Worm (Caenorhabditis elegans) whole organism, young adult: Measurements from ENCODE around the gene F10A3.11.

ENCODE experiments used
- D2030.7 ChIP-seq: fragments of 200-800 bp; sonication (Bioruptor generic); IDR thresholded peaks from 2 replicates; pipeline ENCODE4 v1.3.6; 2022; ENCODE audit warnings: missing genetic modification reagents, missing genetic modification characterization, missing compliant biosample characterization
- F57C9.4 ChIP-seq: sonication (generic microtip); optimal IDR thresholded peaks from 2 replicates; lab custom pipeline; 2017; ENCODE audit warnings: mild to moderate bottlenecking, missing genetic modification characterization, missing compliant biosample characterization
- Y53G8AR.9 ChIP-seq: fragments of 200-800 bp; sonication (Bioruptor generic); conservative IDR thresholded peaks from 2 replicates; pipeline ENCODE4 v1.3.6; 2022; ENCODE audit warnings: missing genetic modification reagents, missing genetic modification characterization, missing compliant biosample characterization
- aptf-2 ChIP-seq: fragments of 200-800 bp; sonication (Bioruptor generic); conservative IDR thresholded peaks from 2 replicates; pipeline ENCODE4 v1.3.6; 2022; ENCODE audit warnings: missing genetic modification reagents, missing genetic modification characterization, missing compliant biosample characterization
- aptf-3 ChIP-seq: fragments of 200-800 bp; sonication (Bioruptor generic); IDR thresholded peaks from 2 replicates; pipeline ENCODE4 v1.3.6; 2022; ENCODE audit warnings: missing genetic modification characterization, missing compliant biosample characterization
- athp-1 ChIP-seq: sonication (generic microtip); optimal IDR thresholded peaks from 2 replicates; lab custom pipeline; 2017; ENCODE audit warnings: mild to moderate bottlenecking, missing genetic modification characterization, missing compliant biosample characterization
- attf-3 ChIP-seq: fragments of 200-800 bp; sonication (Bioruptor generic); conservative IDR thresholded peaks from 2 replicates; pipeline ENCODE4 v1.3.6; 2022; ENCODE audit warnings: missing genetic modification reagents, missing genetic modification characterization, missing compliant biosample characterization
- attf-6 ChIP-seq: fragments of 200-800 bp; sonication (Bioruptor generic); IDR thresholded peaks from 2 replicates; pipeline ENCODE4 v1.3.6; 2022; ENCODE audit warnings: missing genetic modification reagents, missing genetic modification characterization, missing compliant biosample characterization
- bed-2 ChIP-seq: fragments of 200-800 bp; sonication (Bioruptor generic); IDR thresholded peaks from 2 replicates; pipeline ENCODE4 v1.3.6; 2022; ENCODE audit warnings: missing genetic modification reagents, missing genetic modification characterization, missing compliant biosample characterization
- ccch-3 ChIP-seq: fragments of 200-800 bp; sonication (Bioruptor generic); optimal IDR thresholded peaks from 2 replicates; lab custom pipeline; 2018; ENCODE audit warnings: mild to moderate bottlenecking, missing genetic modification characterization, missing compliant biosample characterization
- cebp-2 ChIP-seq: fragments of 200-800 bp; sonication (Bioruptor generic); IDR thresholded peaks from 2 replicates; pipeline ENCODE4 v1.3.6; 2022; ENCODE audit warnings: missing genetic modification characterization, missing compliant biosample characterization
- ceh-27 ChIP-seq: fragments of 200-800 bp; sonication (Bioruptor generic); optimal IDR thresholded peaks from 2 replicates; lab custom pipeline; 2018; ENCODE audit warnings: mild to moderate bottlenecking, missing genetic modification characterization, moderate library complexity, missing compliant biosample characterization
- dox-1 ChIP-seq: fragments of 200-800 bp; sonication (Bioruptor generic); IDR thresholded peaks from 2 replicates; pipeline ENCODE4 v1.3.6; 2022; ENCODE audit warnings: missing genetic modification reagents, missing genetic modification characterization, missing compliant biosample characterization
- egl-44 ChIP-seq: fragments of 200-800 bp; sonication (Bioruptor generic); IDR thresholded peaks from 2 replicates; pipeline ENCODE4 v1.3.6; 2022; ENCODE audit warnings: missing genetic modification reagents, missing genetic modification characterization, missing compliant biosample characterization
- egrh-3 ChIP-seq: fragments of 200-800 bp; sonication (Bioruptor generic); IDR thresholded peaks from 2 replicates; pipeline ENCODE4 v1.3.6; 2022; ENCODE audit warnings: missing genetic modification reagents, missing genetic modification characterization, missing compliant biosample characterization
- him-1 ChIP-seq: sonication (generic microtip); optimal IDR thresholded peaks from 2 replicates; lab custom pipeline; 2016; ENCODE audit warnings: missing genotype, missing genetic modification reagents, missing genetic modification characterization, missing compliant biosample characterization
- hlh-12 ChIP-seq: sonication (generic microtip); optimal IDR thresholded peaks from 2 replicates; lab custom pipeline; 2016; ENCODE audit warnings: missing genetic modification characterization, missing compliant biosample characterization
- hsf-1 ChIP-seq: fragments of 200-800 bp; sonication (Bioruptor generic); IDR thresholded peaks from 2 replicates; pipeline ENCODE4 v1.3.6; 2022; ENCODE audit warnings: missing genetic modification reagents, missing genetic modification characterization, missing compliant biosample characterization
- lin-35 ChIP-seq, 3 experiments: fragments of 150-350 bp in 2 of 3; sonication (generic microtip) in 1 of 3; optimal IDR thresholded peaks; 2 replicates each; lab custom pipeline; 2014 to 2018; ENCODE audit warnings: missing biosample characterization in 3 of 3, missing genetic modification characterization in 3 of 3, missing genetic modification reagents in 3 of 3
- madf-10 ChIP-seq: sonication (generic microtip); optimal IDR thresholded peaks from 2 replicates; lab custom pipeline; 2016; ENCODE audit warnings: mild to moderate bottlenecking, missing genetic modification characterization, missing compliant biosample characterization
- madf-8 ChIP-seq: fragments of 200-800 bp; sonication (Bioruptor generic); conservative IDR thresholded peaks from 2 replicates; pipeline ENCODE4 v1.3.6; 2022; ENCODE audit warnings: missing genetic modification reagents, missing genetic modification characterization, missing compliant biosample characterization
- nfya-2 ChIP-seq: fragments of 200-800 bp; sonication (Bioruptor generic); IDR thresholded peaks from 2 replicates; pipeline ENCODE4 v1.3.6; 2022; ENCODE audit warnings: missing genetic modification reagents, missing genetic modification characterization, missing compliant biosample characterization
- nhr-120 ChIP-seq: fragments of 200-800 bp; sonication (Bioruptor generic); IDR thresholded peaks from 2 replicates; pipeline ENCODE4 v1.3.6; 2022; ENCODE audit warnings: missing genetic modification characterization, missing compliant biosample characterization
- pbrm-1 ChIP-seq: fragments of 200-800 bp; sonication (Bioruptor generic); IDR thresholded peaks from 2 replicates; pipeline ENCODE4 v1.3.6; 2022; ENCODE audit warnings: missing genetic modification reagents, missing genetic modification characterization, missing compliant biosample characterization
- rcor-1 ChIP-seq: fragments of 200-800 bp; sonication (Bioruptor generic); IDR thresholded peaks from 2 replicates; pipeline ENCODE4 v1.3.6; 2022; ENCODE audit warnings: missing genetic modification reagents, missing genetic modification characterization, missing compliant biosample characterization
- repo-1 ChIP-seq: sonication (generic microtip); optimal IDR thresholded peaks from 2 replicates; lab custom pipeline; 2017; ENCODE audit warnings: mild to moderate bottlenecking, missing genetic modification characterization, missing compliant biosample characterization
- snpc-1.1 ChIP-seq: sonication (generic microtip); optimal IDR thresholded peaks from 2 replicates; lab custom pipeline; 2017; ENCODE audit warnings: missing genetic modification characterization, mild to moderate bottlenecking, missing compliant biosample characterization, antibody characterized with exemption, moderate library complexity, missing genotype, missing genetic modification reagents; ENCODE audit not compliant: insufficient read depth
- snpc-4 ChIP-seq, 5 experiments: fragments of 150-350 bp in 1 of 5; sonication (generic microtip) in 4 of 5; optimal IDR thresholded peaks; 2 replicates each; lab custom pipeline; 2014 to 2018; ENCODE audit warnings: missing genetic modification characterization in 5 of 5, missing biosample characterization in 3 of 5, antibody characterized with exemption in 2 of 5, mild to moderate bottlenecking in 2 of 5, missing compliant biosample characterization in 2 of 5, missing genotype in 2 of 5, moderate library complexity in 2 of 5, missing genetic modification reagents in 1 of 5
- somi-1 ChIP-seq: fragments of 200-800 bp; sonication (Bioruptor generic); optimal IDR thresholded peaks from 2 replicates; lab custom pipeline; 2018; ENCODE audit warnings: mild to moderate bottlenecking, missing genetic modification characterization, missing compliant biosample characterization
- sptf-2 ChIP-seq: fragments of 200-800 bp; sonication (Bioruptor generic); optimal IDR thresholded peaks from 2 replicates; lab custom pipeline; 2018; ENCODE audit warnings: mild to moderate bottlenecking, missing genetic modification characterization, missing compliant biosample characterization
- xnd-1 ChIP-seq: sonication (generic microtip); optimal IDR thresholded peaks from 2 replicates; lab custom pipeline; 2016; ENCODE audit warnings: missing genotype, missing genetic modification reagents, missing genetic modification characterization, missing compliant biosample characterization
- ztf-25 ChIP-seq: fragments of 200-800 bp; sonication (Bioruptor generic); IDR thresholded peaks from 2 replicates; pipeline ENCODE4 v1.3.6; 2022; ENCODE audit warnings: missing genetic modification reagents, missing genetic modification characterization, missing compliant biosample characterization
- ztf-26 ChIP-seq: sonication (generic microtip); optimal IDR thresholded peaks from 2 replicates; lab custom pipeline; 2017; ENCODE audit warnings: missing genetic modification characterization, missing compliant biosample characterization

Gene F10A3.11

ce11 chrV:16162124-16162735 lies at the start of gene F10A3.11, which contains the start of gene str-109:
F10A3.11 (plus strand) TSS chrV:16162685.
str-109 (minus strand) TSS chrV:16162224.
- TF ChIP-seq somi-1 (GFP tag; lab: Kevin White, UChicago) (no peak), bed-2 (GFP tag; lab: Robert Waterston, UW) (no peak), nhr-120 (GFP tag; lab: Robert Waterston, UW) (no peak), pbrm-1 (GFP tag; lab: Robert Waterston, UW) (no peak), aptf-2 (GFP tag; lab: Robert Waterston, UW) (no peak), attf-3 (no peak), repo-1 (no peak), rcor-1 (GFP tag; lab: Robert Waterston, UW) (no peak), egrh-3 (GFP tag; lab: Robert Waterston, UW) (no peak), him-1 (tag; lab: Kevin White, UChicago) (no peak), ceh-27 (GFP tag; lab: Kevin White, UChicago) (no peak), snpc-4 (GFP tag; optimal IDR thresholded peaks at IDR 0.05; lab: Kevin White, UChicago) (no peak), snpc-4 (tag; optimal IDR thresholded peaks at IDR 0.05; lab: Kevin White, UChicago) (no peak), Y53G8AR.9 (GFP tag; lab: Robert Waterston, UW) (no peak), nfya-2 (GFP tag; lab: Robert Waterston, UW) (no peak), lin-35 (GFP tag; optimal IDR thresholded peaks at IDR 0.05; lab: Kevin White, UChicago) (no peak), hlh-12 (tag; lab: Kevin White, UChicago) (no peak)

ce11 chrV:16114237-16114636 lies 48.2 kb upstream of the F10A3.11 start, which contains the start of gene srxa-16:
srxa-16 (minus strand) TSS chrV:16114337.
- TF ChIP-seq athp-1 (tag; lab: Kevin White, UChicago) = no peak

- TF ChIP-seq sptf-2 (GFP tag; lab: Kevin White, UChicago) (no peak), aptf-3 (GFP tag; lab: Robert Waterston, UW) (no peak), ccch-3 (no peak), egl-44 (GFP tag; lab: Robert Waterston, UW) (no peak), repo-1 (no peak), ztf-25 (GFP tag; lab: Robert Waterston, UW) (no peak), snpc-4 (GFP tag; optimal IDR thresholded peaks at IDR 0.05; lab: Kevin White, UChicago) (no peak), snpc-4 (tag; optimal IDR thresholded peaks at IDR 0.05; lab: Kevin White, UChicago) (no peak), madf-8 (GFP tag; lab: Robert Waterston, UW) (no peak), F57C9.4 (tag; lab: Kevin White, UChicago) (no peak), D2030.7 (no peak), xnd-1 (tag; lab: Kevin White, UChicago) (no peak), attf-3 (no peak), attf-6 (GFP tag; lab: Robert Waterston, UW) (no peak)
Measured at ce11 chrV:16115381-16115780, 47.1 kb upstream of the F10A3.11 start, which contains the start of gene str-25. str-25 (plus strand) TSS chrV:16115681.

ce11 chrV:16118601-16119000 lies 43.9 kb upstream of the F10A3.11 start, which contains the start of gene str-103:
str-103 (minus strand) TSS chrV:16118701.
- TF ChIP-seq dox-1 (GFP tag; lab: Robert Waterston, UW) (no peak), madf-10 (no peak), hsf-1 (GFP tag; lab: Robert Waterston, UW) (no peak), cebp-2 (GFP tag; lab: Robert Waterston, UW) (no peak), aptf-2 (GFP tag; lab: Robert Waterston, UW) (no peak), snpc-1.1 (tag; lab: Kevin White, UChicago) (no peak), ztf-26 (tag; lab: Kevin White, UChicago) (no peak)
